Fruit fly (Drosophila melanogaster): Measurements from ENCODE around the gene CG15385.
A peak's percentile ranks its signal among the peaks of the same experiment; 100 is the strongest.

- TF ChIP-seq CrebB (tag; optimal IDR thresholded peaks at IDR 0.05) (peak; percentile 78), Asciz (GFP tag; optimal IDR thresholded peaks at IDR 0.05) (peak; percentile 87), bowl (GFP tag; IDR thresholded peaks at IDR 0.05) (no peak), zf30C (GFP tag; optimal IDR thresholded peaks at IDR 0.05) (peak; percentile 80), ttk (GFP tag; IDR thresholded peaks at IDR 0.05) (no peak), btn (GFP tag; optimal IDR thresholded peaks at IDR 0.05) (peak; percentile 83), CG9609 (GFP tag; optimal IDR thresholded peaks at IDR 0.05) (peak; percentile 89), CG1529 (GFP tag; optimal IDR thresholded peaks at IDR 0.05) (peak; percentile 85), fd3F (GFP tag; optimal IDR thresholded peaks at IDR 0.05) (peak; percentile 46), CG14014 (GFP tag; IDR thresholded peaks at IDR 0.05) (no peak), bsh (GFP tag; optimal IDR thresholded peaks at IDR 0.05) (peak; percentile 96 to 97), CG12391 (tag; optimal IDR thresholded peaks at IDR 0.05) (peak; percentile 90)
These were observed 13.5 kb downstream of the CG15385 start for dm6 chr2L:2198613-2199432.
